Worm (Caenorhabditis elegans): Measurements from ENCODE around the gene T25E12.14.

ce11 chrV:16745214-16745613, 18.2 kb downstream of the T25E12.14 start:
- TF ChIP-seq madf-10 (tag; optimal IDR thresholded peaks at IDR 0.05): no peak
- no peak for TF ChIP-seq ztf-3 (GFP tag; optimal IDR thresholded peaks at IDR 0.05)
- TF ChIP-seq ama-1 (optimal IDR thresholded peaks at IDR 0.05): no peak
- no peak for TF ChIP-seq ama-1 (GFP tag; optimal IDR thresholded peaks at IDR 0.05)
- no peak for TF ChIP-seq egl-44 (GFP tag; IDR thresholded peaks at IDR 0.05)
- TF ChIP-seq hrde-1 (tag; optimal IDR thresholded peaks at IDR 0.05; ENCODE audit: borderline replicate concordance): no peak
- no peak for TF ChIP-seq zim-3 (tag; optimal IDR thresholded peaks at IDR 0.05)
- no peak for TF ChIP-seq K11D2.4 (GFP tag; IDR thresholded peaks at IDR 0.05)
- TF ChIP-seq Y56A3A.18 (GFP tag; IDR thresholded peaks at IDR 0.05): no peak
- no peak for TF ChIP-seq ceh-40 (GFP tag; IDR thresholded peaks at IDR 0.05)
